ENCODE assay signal across 2 fruit fly cellular contexts in the genomic region with DNA sequence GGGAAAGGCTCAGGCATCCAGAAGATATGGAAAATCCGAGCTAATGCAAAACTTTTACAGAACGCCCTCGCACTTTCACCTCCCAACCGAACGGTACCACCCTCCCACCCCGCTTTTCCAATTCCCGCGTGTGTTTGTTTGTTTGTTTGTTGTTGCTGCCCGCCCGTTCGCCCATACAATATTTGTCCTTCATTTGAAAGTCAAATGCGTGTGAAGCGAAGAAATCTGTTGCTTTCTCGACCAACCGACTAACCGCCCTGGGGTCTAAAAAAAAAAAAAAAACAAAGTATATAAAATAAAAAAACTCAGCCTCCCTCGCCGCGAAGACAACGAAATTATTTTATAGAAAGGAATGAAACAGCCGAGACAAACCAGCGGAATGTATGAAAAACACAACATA.
A peak's percentile ranks its signal among the peaks of the same experiment; 100 is the strongest.
TF ChIP-seq lines count a peak whose summit lies in the region.

No protein-coding gene starts in this region.

- no peak for TF ChIP-seq CTCF in whole organism, embryonic (GFP tag; optimal IDR thresholded peaks at IDR 0.05; lab: Kevin White, UChicago)

TF ChIP-seq in whole organism, embryonic, 481 proteins besides CTCF, POLR2A, EP300 and RAD21:
- no peak for TF ChIP-seq Sry-δ (GFP tag; optimal IDR thresholded peaks at IDR 0.05; lab: Kevin White, UChicago)
- no peak for TF ChIP-seq ac (GFP tag; optimal IDR thresholded peaks at IDR 0.05; lab: Kevin White, UChicago)
- TF ChIP-seq CG11093 (GFP tag; IDR thresholded peaks at IDR 0.05; lab: Robert Waterston, UW), result no peak
- TF ChIP-seq CG2116 (GFP tag; optimal IDR thresholded peaks at IDR 0.05; lab: Kevin White, UChicago), result no peak
- TF ChIP-seq CG1529 (GFP tag; optimal IDR thresholded peaks at IDR 0.05; lab: Kevin White, UChicago), result no peak
- TF ChIP-seq eve (GFP tag; optimal IDR thresholded peaks at IDR 0.05; lab: Kevin White, UChicago), result no peak
- no peak for TF ChIP-seq CHES-1-like (GFP tag; optimal IDR thresholded peaks at IDR 0.05; lab: Kevin White, UChicago)
- TF ChIP-seq sc (optimal IDR thresholded peaks at IDR 0.05; lab: Kevin White, UChicago), result no peak
- no peak for TF ChIP-seq sc (GFP tag; optimal IDR thresholded peaks at IDR 0.05; lab: Kevin White, UChicago)
- no peak for TF ChIP-seq CG4404 (GFP tag; IDR thresholded peaks at IDR 0.05; lab: Robert Waterston, UW)
- no peak for TF ChIP-seq hbn (GFP tag; IDR thresholded peaks at IDR 0.05; lab: Robert Waterston, UW; ENCODE audit: partially characterized antibody)
- TF ChIP-seq sd (tag; optimal IDR thresholded peaks at IDR 0.05; lab: Kevin White, UChicago), result peak; percentile 64
- no peak for TF ChIP-seq CG33557 (GFP tag; optimal IDR thresholded peaks at IDR 0.05; lab: Kevin White, UChicago)
- no peak for TF ChIP-seq al (GFP tag; IDR thresholded peaks at IDR 0.05; lab: Robert Waterston, UW)
- no peak for TF ChIP-seq CG6272 (GFP tag; IDR thresholded peaks at IDR 0.05; lab: Robert Waterston, UW)
- TF ChIP-seq gem (tag; optimal IDR thresholded peaks at IDR 0.05; lab: Kevin White, UChicago), result no peak
- 0 out of 2 replicates have a peak, but pooled peaks have one; percentile 30 for TF ChIP-seq crol (GFP tag; IDR thresholded peaks at IDR 0.05; lab: Robert Waterston, UW)
- TF ChIP-seq Side (GFP tag; optimal IDR thresholded peaks at IDR 0.05; lab: Kevin White, UChicago), result no peak
- peak; percentile 59 for TF ChIP-seq Med (GFP tag; lab: Kevin White, UChicago)
- no peak for TF ChIP-seq CG17829 (tag; optimal IDR thresholded peaks at IDR 0.05; lab: Kevin White, UChicago)
- TF ChIP-seq gt (GFP tag; IDR thresholded peaks at IDR 0.05; lab: Robert Waterston, UW), result no peak
- peak; percentile 76 for TF ChIP-seq ERR (GFP tag; optimal IDR thresholded peaks at IDR 0.05; lab: Kevin White, UChicago)
- TF ChIP-seq CG11560 (tag; IDR thresholded peaks at IDR 0.05; lab: Robert Waterston, UW), result no peak
- TF ChIP-seq sr (GFP tag; IDR thresholded peaks at IDR 0.05; lab: Robert Waterston, UW), result peak; percentile 72; the same call in 2 of the 3 replicates
- peak; percentile 5 for TF ChIP-seq CG13894 (tag; optimal IDR thresholded peaks at IDR 0.05; lab: Kevin White, UChicago)
- no peak for TF ChIP-seq CG11085 (GFP tag; IDR thresholded peaks at IDR 0.05; lab: Robert Waterston, UW)
- TF ChIP-seq BtbVII (GFP tag; optimal IDR thresholded peaks at IDR 0.05; lab: Kevin White, UChicago), result no peak
- TF ChIP-seq CG2199 (GFP tag; IDR thresholded peaks at IDR 0.05; lab: Robert Waterston, UW), result no peak
- TF ChIP-seq wek (GFP tag; optimal IDR thresholded peaks at IDR 0.05; lab: Kevin White, UChicago), result no peak
TF ChIP-seq in whole organism, embryonic: peak in this region for 6.

TF ChIP-seq in whole organism, prepupa, 60 proteins besides CTCF, POLR2A, EP300 and RAD21:
- no peak for TF ChIP-seq CG4318 (GFP tag; optimal IDR thresholded peaks at IDR 0.05; lab: Kevin White, UChicago)
- no peak for TF ChIP-seq CG11762 (GFP tag; optimal IDR thresholded peaks at IDR 0.05; lab: Kevin White, UChicago; ENCODE audit: insufficient read depth)
- no peak for TF ChIP-seq Eip75B (GFP tag; optimal IDR thresholded peaks at IDR 0.05; lab: Kevin White, UChicago)
- peak; percentile 25 for TF ChIP-seq fkh (GFP tag; optimal IDR thresholded peaks at IDR 0.05; lab: Kevin White, UChicago)
TF ChIP-seq in whole organism, prepupa: peak in this region for 1.
